Worm (Caenorhabditis elegans) whole organism, late embryonic: ENCODE data around the gene idpp-6.

Source experiments
- ceh-22 ChIP-seq: sonication (generic microtip); optimal IDR thresholded peaks from 2 replicates; lab custom pipeline; 2017; ENCODE audit warnings: missing biosample characterization, missing genetic modification characterization
- ceh-31 ChIP-seq: sonication (generic microtip); optimal IDR thresholded peaks from 2 replicates; lab custom pipeline; 2016; ENCODE audit warnings: missing genetic modification characterization, missing compliant biosample characterization
- tbx-2 ChIP-seq: sonication (generic microtip); optimal IDR thresholded peaks from 2 replicates; lab custom pipeline; 2016; ENCODE audit warnings: missing genetic modification characterization, missing compliant biosample characterization

ce11 chrX:6799776-6800175 lies 16.8 kb downstream of the idpp-6 start, which contains the start of gene M03A8.3:
- TF ChIP-seq ceh-31 (tag; lab: Kevin White, UChicago) (no peak), tbx-2 (tag; lab: Kevin White, UChicago) (no peak), ceh-22 (tag; lab: Kevin White, UChicago) (no peak)
